Worm (Caenorhabditis elegans): ENCODE measurements around the gene C05G5.3.

- no peak for TF ChIP-seq zag-1 (tag; optimal IDR thresholded peaks at IDR 0.05)
- no peak for TF ChIP-seq nhr-77 (tag; optimal IDR thresholded peaks at IDR 0.05)
- no peak for TF ChIP-seq lin-13 (GFP tag; optimal IDR thresholded peaks at IDR 0.05)
- TF ChIP-seq nhr-237 (tag; optimal IDR thresholded peaks at IDR 0.05): no peak
- TF ChIP-seq snpc-4 (tag; optimal IDR thresholded peaks at IDR 0.05): peak; percentile 74
- TF ChIP-seq ama-1 (optimal IDR thresholded peaks at IDR 0.05): no peak
- TF ChIP-seq nhr-20 (tag; optimal IDR thresholded peaks at IDR 0.05): no peak
- TF ChIP-seq pqm-1 (tag; optimal IDR thresholded peaks at IDR 0.05): no peak
Measured at ce11 chrX:14704933-14705332, 46.9 kb downstream of the C05G5.3 start.

Data from whole organism, L1 larva.